Fruit fly (Drosophila melanogaster) whole organism, wandering third instar larva: ENCODE results near the gene CG32573.

Experiments used
- Abd-B ChIP-seq: fragments of >200 bp; optimal IDR thresholded peaks from 2 replicates; lab custom pipeline; 2017; ENCODE audit warnings: missing biosample characterization, missing genetic modification characterization
- CG32264 ChIP-seq: fragments of 200-800 bp; sonication (Bioruptor generic); optimal IDR thresholded peaks from 2 replicates; lab custom pipeline; 2016; ENCODE audit warnings: missing biosample characterization, missing genetic modification characterization
- CG9705 ChIP-seq: fragments of 200-800 bp; sonication (Bioruptor generic); optimal IDR thresholded peaks from 2 replicates; lab custom pipeline; 2018; ENCODE audit warnings: missing biosample characterization, mild to moderate bottlenecking, missing genetic modification characterization
- CrebA ChIP-seq: fragments of 200-800 bp; sonication (Bioruptor generic); optimal IDR thresholded peaks from 2 replicates; lab custom pipeline; 2016; ENCODE audit warnings: missing biosample characterization, mild to moderate bottlenecking, missing genetic modification characterization, borderline replicate concordance
- Dfd ChIP-seq: fragments of >200 bp; optimal IDR thresholded peaks from 2 replicates; lab custom pipeline; 2017; ENCODE audit warnings: missing biosample characterization, missing genetic modification characterization
- Dif ChIP-seq: fragments of 200-275, 200-300 bp; sonication (Bioruptor generic); optimal IDR thresholded peaks from 2 replicates; lab custom pipeline; 2018; ENCODE audit warnings: missing biosample characterization, missing genetic modification characterization; ENCODE audit not compliant: partially characterized antibody
- GATAd ChIP-seq: sonication (Bioruptor generic); optimal IDR thresholded peaks from 2 replicates; lab custom pipeline; 2016; ENCODE audit warnings: missing biosample characterization, missing genetic modification characterization
- HLH106 ChIP-seq: fragments of 200-800 bp; optimal IDR thresholded peaks from 3 replicates; lab custom pipeline; 2019; ENCODE audit warnings: missing biosample characterization, mild to moderate bottlenecking, missing genetic modification characterization, moderate library complexity
- Hnf4 ChIP-seq: fragments of 200-800 bp; sonication (Bioruptor generic); optimal IDR thresholded peaks from 2 replicates; lab custom pipeline; 2016; ENCODE audit warnings: missing biosample characterization, mild to moderate bottlenecking, missing genetic modification characterization
- Hr78 ChIP-seq: fragments of >200 bp; optimal IDR thresholded peaks from 2 replicates; lab custom pipeline; 2017; ENCODE audit warnings: missing biosample characterization, missing genetic modification characterization
- Hr83 ChIP-seq: fragments of 200-300 bp; sonication (Bioruptor generic); optimal IDR thresholded peaks from 2 replicates; lab custom pipeline; 2016; ENCODE audit warnings: missing biosample characterization, mild to moderate bottlenecking, missing genetic modification characterization, moderate library complexity; ENCODE audit not compliant: poor library complexity, severe bottlenecking
- Jra ChIP-seq: sonication (Bioruptor generic); optimal IDR thresholded peaks from 2 replicates; lab custom pipeline; 2016; ENCODE audit warnings: missing biosample characterization, missing genetic modification characterization
- Mio ChIP-seq: sonication (Bioruptor generic); optimal IDR thresholded peaks from 2 replicates; lab custom pipeline; 2016; ENCODE audit warnings: missing biosample characterization, missing genetic modification characterization
- Myc ChIP-seq: fragments of >200 bp; optimal IDR thresholded peaks from 2 replicates; lab custom pipeline; 2017
- N ChIP-seq: fragments of >200 bp; optimal IDR thresholded peaks from 2 replicates; lab custom pipeline; 2018; ENCODE audit warnings: missing biosample characterization, missing external identifiers, missing genetic modification characterization
- OdsH ChIP-seq: fragments of 200-800 bp; sonication (Bioruptor generic); optimal IDR thresholded peaks from 2 replicates; lab custom pipeline; 2016; ENCODE audit warnings: missing biosample characterization, mild to moderate bottlenecking, missing genetic modification characterization
- Rel ChIP-seq, 2 experiments: fragments of 200-800 bp; sonication (Bioruptor generic) in 1 of 2; optimal IDR thresholded peaks; 2 replicates in 1 of 2; 3 replicates in 1 of 2; lab custom pipeline; 2016 to 2019; ENCODE audit warnings: mild to moderate bottlenecking in 2 of 2, missing biosample characterization in 2 of 2, missing genetic modification characterization in 2 of 2, moderate library complexity in 1 of 2
- Sp1 ChIP-seq: fragments of 200-800 bp; sonication (Bioruptor generic); optimal IDR thresholded peaks from 3 replicates; lab custom pipeline; 2019; ENCODE audit warnings: missing biosample characterization, mild to moderate bottlenecking, missing genetic modification characterization, moderate library complexity
- Vsx2 ChIP-seq: fragments of 200-300, 225-300 bp; sonication (Bioruptor generic); optimal IDR thresholded peaks from 2 replicates; lab custom pipeline; 2018; ENCODE audit warnings: missing biosample characterization, missing genetic modification characterization; ENCODE audit not compliant: partially characterized antibody
- br ChIP-seq: fragments of 200-800 bp; sonication (Bioruptor generic); optimal IDR thresholded peaks from 2 replicates; lab custom pipeline; 2016; ENCODE audit warnings: missing biosample characterization, missing genetic modification characterization
- brk ChIP-seq: fragments of 200-800 bp; sonication (Bioruptor generic); optimal IDR thresholded peaks from 2 replicates; lab custom pipeline; 2016; ENCODE audit warnings: missing biosample characterization, mild to moderate bottlenecking, missing genetic modification characterization
- dl ChIP-seq, 2 experiments: fragments of 175-275, 200-275 bp in 1 of 2; fragments of 200-275 bp in 1 of 2; sonication (Bioruptor generic); optimal IDR thresholded peaks; lab custom pipeline; 2018; ENCODE audit warnings: mild to moderate bottlenecking in 2 of 2, missing biosample characterization in 2 of 2, missing genetic modification characterization in 2 of 2, moderate library complexity in 2 of 2; ENCODE audit not compliant: partially characterized antibody in 2 of 2, insufficient read depth in 1 of 2
- dmrt93B ChIP-seq: fragments of 200-800 bp; sonication (Bioruptor generic); optimal IDR thresholded peaks from 2 replicates; lab custom pipeline; 2018; ENCODE audit warnings: missing biosample characterization, mild to moderate bottlenecking, missing genetic modification characterization
- dsf ChIP-seq: sonication (Bioruptor generic); optimal IDR thresholded peaks from 2 replicates; lab custom pipeline; 2016; ENCODE audit warnings: missing biosample characterization, missing genetic modification characterization, borderline replicate concordance
- ey ChIP-seq: fragments of 200-800 bp; sonication (Bioruptor generic); optimal IDR thresholded peaks from 2 replicates; lab custom pipeline; 2016; ENCODE audit warnings: missing biosample characterization, missing genetic modification characterization
- foxo ChIP-seq, 2 experiments: fragments of 200-800 bp; sonication (Bioruptor generic); optimal IDR thresholded peaks; 2 replicates in 1 of 2; 3 replicates in 1 of 2; lab custom pipeline; 2016 to 2017; ENCODE audit warnings: missing biosample characterization in 2 of 2, missing genetic modification characterization in 2 of 2
- fru ChIP-seq: fragments of 200-800 bp; sonication (Bioruptor generic); optimal IDR thresholded peaks from 3 replicates; lab custom pipeline; 2016; ENCODE audit warnings: missing biosample characterization, mild to moderate bottlenecking, missing genetic modification characterization
- h ChIP-seq: fragments of 200-800 bp; sonication (Bioruptor generic); optimal IDR thresholded peaks from 3 replicates; lab custom pipeline; 2016; ENCODE audit warnings: missing biosample characterization, mild to moderate bottlenecking, missing genetic modification characterization
- jim ChIP-seq: fragments of 175-275, 200-325 bp; sonication (Bioruptor generic); optimal IDR thresholded peaks from 2 replicates; lab custom pipeline; 2016; ENCODE audit warnings: missing biosample characterization, mild to moderate bottlenecking, missing genetic modification characterization
- lola ChIP-seq: fragments of >200 bp; optimal IDR thresholded peaks from 2 replicates; lab custom pipeline; 2017; ENCODE audit warnings: missing biosample characterization, missing genetic modification characterization
- pan ChIP-seq: fragments of >200 bp; optimal IDR thresholded peaks from 2 replicates; lab custom pipeline; 2017
- psq ChIP-seq: fragments of 200-800 bp; sonication (Bioruptor generic); optimal IDR thresholded peaks from 3 replicates; lab custom pipeline; 2017; ENCODE audit warnings: missing biosample characterization, mild to moderate bottlenecking, missing genetic modification characterization, moderate library complexity
- rgr ChIP-seq: fragments of 200-800 bp; sonication (Bioruptor generic); optimal IDR thresholded peaks from 3 replicates; lab custom pipeline; 2016; ENCODE audit warnings: missing biosample characterization, mild to moderate bottlenecking, missing genetic modification characterization
- sage ChIP-seq: fragments of 200-800 bp; sonication (Bioruptor generic); optimal IDR thresholded peaks from 2 replicates; lab custom pipeline; 2016; ENCODE audit warnings: missing biosample characterization, mild to moderate bottlenecking, missing genetic modification characterization
- sv ChIP-seq: fragments of 200-800 bp; sonication (Bioruptor generic); optimal IDR thresholded peaks from 3 replicates; lab custom pipeline; 2016; ENCODE audit warnings: missing biosample characterization, missing genetic modification characterization
- tai ChIP-seq: sonication (Bioruptor generic); optimal IDR thresholded peaks from 2 replicates; lab custom pipeline; 2016; ENCODE audit warnings: missing biosample characterization, missing genetic modification characterization
- usp ChIP-seq: fragments of >200 bp; optimal IDR thresholded peaks from 2 replicates; lab custom pipeline; 2017; ENCODE audit warnings: missing biosample characterization, missing genetic modification characterization
- woc ChIP-seq: sonication (Bioruptor generic); optimal IDR thresholded peaks from 2 replicates; lab custom pipeline; 2016; ENCODE audit warnings: missing biosample characterization, mild to moderate bottlenecking, missing genetic modification characterization

The CG32573 gene

DNA sequence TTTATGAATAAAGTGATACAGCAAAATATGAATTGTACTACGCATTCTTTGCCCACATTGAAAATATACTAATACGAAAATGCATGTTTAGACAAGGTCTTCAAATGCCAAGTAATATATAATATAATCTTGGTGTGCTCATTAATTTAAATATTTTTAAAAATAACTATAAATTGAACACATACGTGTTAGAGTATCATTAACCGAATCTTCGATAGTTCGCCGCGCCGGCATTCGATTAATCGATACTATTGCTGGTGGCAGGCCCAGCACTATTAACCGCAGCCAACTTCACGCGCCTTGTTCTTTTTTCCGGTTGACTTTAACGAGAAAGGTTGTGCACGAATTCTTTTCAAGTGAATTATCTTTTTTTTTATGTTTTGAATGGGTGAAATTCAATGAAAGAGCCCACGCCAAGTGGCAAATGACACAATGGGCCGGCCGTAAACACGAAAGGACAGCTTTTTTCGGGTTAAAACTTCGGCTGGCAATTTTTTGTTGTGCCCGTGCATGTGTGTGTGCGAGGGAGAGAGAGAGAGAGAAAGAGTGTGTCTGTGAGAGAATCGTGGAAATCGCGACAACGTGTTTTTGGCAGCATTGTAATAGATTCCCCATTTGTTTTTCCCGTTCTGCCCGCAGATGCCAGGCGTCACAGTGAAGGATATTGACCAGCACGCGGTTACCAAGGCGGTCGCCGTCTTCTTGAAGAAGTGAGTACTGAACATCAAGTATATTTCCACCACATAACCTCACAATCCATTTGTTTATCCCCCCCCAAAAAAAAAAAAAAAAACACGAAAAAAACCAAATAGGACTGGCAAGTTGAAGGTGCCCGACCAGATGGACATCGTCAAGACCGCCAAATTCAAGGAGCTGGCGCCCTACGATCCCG is 13.3 kb upstream of the CG32573 start, which contains the start of gene RpS19a:
TSS of gene RpS19a (plus strand) at position 301 of the 892 bp plus-strand sequence.
- peak; percentile 16 for TF ChIP-seq GATAd
- no peak for TF ChIP-seq pan (lab: Kevin White, UChicago)
- peak; percentile 58 for TF ChIP-seq h (GFP tag; lab: Kevin White, UChicago)
- TF ChIP-seq sage (GFP tag; lab: Kevin White, UChicago) = peak; percentile 20
- peak; percentile 16 for TF ChIP-seq OdsH (GFP tag; lab: Kevin White, UChicago)
- TF ChIP-seq CG32264 (GFP tag; lab: Kevin White, UChicago) = no peak
- peak; percentile 52 for TF ChIP-seq fru (GFP tag; lab: Kevin White, UChicago)
- peak; percentile 34 for TF ChIP-seq Hnf4 (GFP tag; lab: Kevin White, UChicago)
- peak; percentile 80 for TF ChIP-seq Hr83 (GFP tag; lab: Kevin White, UChicago)
- TF ChIP-seq dl (GFP tag; optimal IDR thresholded peaks at IDR 0.05; lab: Kevin White, UChicago; ENCODE audit: insufficient read depth in 1 of 2, partially characterized antibody in 2 of 2) = no peak
- no peak for TF ChIP-seq Rel (GFP tag; optimal IDR thresholded peaks at IDR 0.05; lab: Kevin White, UChicago)
- peak; percentile 63 for TF ChIP-seq Rel (tag; optimal IDR thresholded peaks at IDR 0.05; lab: Kevin White, UChicago)
- TF ChIP-seq N (GFP tag; lab: Kevin White, UChicago) = no peak
- TF ChIP-seq Vsx2 = no peak
- TF ChIP-seq Myc (lab: Kevin White, UChicago) = no peak
- no peak for TF ChIP-seq ey (GFP tag; lab: Kevin White, UChicago)
- TF ChIP-seq Jra (GFP tag; lab: Kevin White, UChicago) = peak; percentile 28
- TF ChIP-seq dmrt93B (GFP tag; lab: Kevin White, UChicago) = peak; percentile 80
- TF ChIP-seq rgr (GFP tag; lab: Kevin White, UChicago) = peak; percentile 80
- TF ChIP-seq Dif = no peak
- TF ChIP-seq jim = no peak
- no peak for TF ChIP-seq Hr78 (GFP tag; lab: Kevin White, UChicago)
- peak in 1 of 2 experiments; percentile 61 for TF ChIP-seq foxo (GFP tag; optimal IDR thresholded peaks at IDR 0.05; lab: Kevin White, UChicago)
- peak; percentile 89 for TF ChIP-seq Sp1 (GFP tag; lab: Kevin White, UChicago)
- TF ChIP-seq usp (GFP tag; lab: Kevin White, UChicago) = no peak
- no peak for TF ChIP-seq lola (GFP tag; lab: Kevin White, UChicago)
- TF ChIP-seq HLH106 (tag; lab: Kevin White, UChicago) = peak; percentile 59
- no peak for TF ChIP-seq CrebA (GFP tag; lab: Kevin White, UChicago)
- no peak for TF ChIP-seq Abd-B (GFP tag; lab: Kevin White, UChicago)
- no peak for TF ChIP-seq brk (GFP tag; lab: Kevin White, UChicago)
- no peak for TF ChIP-seq Dfd (GFP tag; lab: Kevin White, UChicago)
- peak; percentile 76 for TF ChIP-seq br (GFP tag; lab: Kevin White, UChicago)
- TF ChIP-seq sv = peak; percentile 45
- peak; percentile 88 for TF ChIP-seq CG9705 (GFP tag; lab: Kevin White, UChicago)
- peak; percentile 61 for TF ChIP-seq dsf (GFP tag; lab: Kevin White, UChicago)
- no peak for TF ChIP-seq Mio (GFP tag; lab: Kevin White, UChicago)
- no peak for TF ChIP-seq tai (GFP tag; lab: Kevin White, UChicago)
- no peak for TF ChIP-seq woc (GFP tag; lab: Kevin White, UChicago)
- no peak for TF ChIP-seq psq (GFP tag; lab: Kevin White, UChicago)
